Worm (Caenorhabditis elegans): ENCODE measurements around the gene C35D10.1.

The C35D10.1 gene

ce11 chrIII:4859039-4859438, 20.5 kb upstream of the C35D10.1 start, which contains the start of gene C35D10.6:
TSS of gene C35D10.6 (plus strand) at chrIII:4859339.
- TF ChIP-seq efl-1 (optimal IDR thresholded peaks at IDR 0.05) (no peak), efl-1 (GFP tag; optimal IDR thresholded peaks at IDR 0.05 in 1 of 2) (peak in 1 of 2 experiments; percentile 76), elt-2 (tag; optimal IDR thresholded peaks at IDR 0.05) (no peak)

- TF ChIP-seq mep-1 (tag; optimal IDR thresholded peaks at IDR 0.05) (no peak), dsc-1 (tag; optimal IDR thresholded peaks at IDR 0.05) (peak; percentile 7), sptf-1 (tag; optimal IDR thresholded peaks at IDR 0.05) (no peak), jun-1 (tag; optimal IDR thresholded peaks at IDR 0.05) (no peak), unc-86 (tag; optimal IDR thresholded peaks at IDR 0.05) (no peak), lin-13 (GFP tag; optimal IDR thresholded peaks at IDR 0.05) (no peak), ces-1 (GFP tag; optimal IDR thresholded peaks at IDR 0.05) (no peak), nhr-237 (tag; optimal IDR thresholded peaks at IDR 0.05) (no peak), Y116A8C.19 (tag; optimal IDR thresholded peaks at IDR 0.05; ENCODE audit: borderline replicate concordance) (no peak), fos-1 (tag; optimal IDR thresholded peaks at IDR 0.05) (no peak), snu-23 (GFP tag; optimal IDR thresholded peaks at IDR 0.05) (peak; percentile 4), nhr-28 (tag; optimal IDR thresholded peaks at IDR 0.05) (no peak), F16B12.6 (tag; optimal IDR thresholded peaks at IDR 0.05) (no peak), ceh-82 (tag; optimal IDR thresholded peaks at IDR 0.05) (no peak), C34B4.2 (tag; optimal IDR thresholded peaks at IDR 0.05) (no peak), xbp-1 (tag; optimal IDR thresholded peaks at IDR 0.05) (no peak), unc-98 (GFP tag; IDR thresholded peaks at IDR 0.05) (no peak), skn-1 (tag; optimal IDR thresholded peaks at IDR 0.05) (no peak), zag-1 (tag; optimal IDR thresholded peaks at IDR 0.05) (no peak), fkh-8 (tag; optimal IDR thresholded peaks at IDR 0.05) (no peak), irx-1 (tag; optimal IDR thresholded peaks at IDR 0.05) (peak; percentile 33), nhr-76 (tag; optimal IDR thresholded peaks at IDR 0.05) (no peak), swsn-7 (tag; optimal IDR thresholded peaks at IDR 0.05) (no peak), ztf-4 (tag; optimal IDR thresholded peaks at IDR 0.05) (no peak), ceh-90 (tag; optimal IDR thresholded peaks at IDR 0.05) (peak; percentile 81), aly-2 (tag; optimal IDR thresholded peaks at IDR 0.05) (no peak), nhr-77 (tag; optimal IDR thresholded peaks at IDR 0.05) (no peak), lin-14 (GFP tag; optimal IDR thresholded peaks at IDR 0.05) (no peak), nhr-85 (tag) (no peak), snpc-4 (tag; optimal IDR thresholded peaks at IDR 0.05) (no peak), nhr-20 (tag; optimal IDR thresholded peaks at IDR 0.05) (peak; percentile 12), elt-3 (tag; optimal IDR thresholded peaks at IDR 0.05) (no peak), C04F5.9 (tag; optimal IDR thresholded peaks at IDR 0.05) (no peak), lsy-2 (tag; optimal IDR thresholded peaks at IDR 0.05) (peak in 1 of 2 experiments; percentile 35), ztf-11 (tag; optimal IDR thresholded peaks at IDR 0.05) (peak in 1 of 2 experiments; percentile 39), egl-13 (tag; optimal IDR thresholded peaks at IDR 0.05) (no peak), hlh-17 (GFP tag; optimal IDR thresholded peaks at IDR 0.05; ENCODE audit: borderline replicate concordance) (no peak), lin-35 (GFP tag; optimal IDR thresholded peaks at IDR 0.05) (no peak), dpl-1 (GFP tag; optimal IDR thresholded peaks at IDR 0.05) (peak in 2 of 3 experiments; percentile 4 to 17), efl-1 (optimal IDR thresholded peaks at IDR 0.05) (no peak), efl-1 (GFP tag; optimal IDR thresholded peaks at IDR 0.05 in 1 of 2) (peak in 1 of 2 experiments; percentile 27), nhr-71 (tag; optimal IDR thresholded peaks at IDR 0.05) (peak; percentile 34), mef-2 (tag; optimal IDR thresholded peaks at IDR 0.05) (no peak), aha-1 (tag; optimal IDR thresholded peaks at IDR 0.05) (no peak), ceh-88 (GFP tag; IDR thresholded peaks at IDR 0.05) (no peak), nhr-90 (tag; optimal IDR thresholded peaks at IDR 0.05; ENCODE audit: poor library complexity) (peak; percentile 48), ets-5 (GFP tag; IDR thresholded peaks at IDR 0.05) (no peak), efl-3 (GFP tag; optimal IDR thresholded peaks at IDR 0.05) (no peak), tbx-2 (tag; optimal IDR thresholded peaks at IDR 0.05) (peak; percentile 20), ceh-8 (GFP tag; optimal IDR thresholded peaks at IDR 0.05) (no peak)
Observed at ce11 chrIII:4861744-4862401, 17.7 kb upstream of the C35D10.1 start, which contains the start of the genes C35D10.10 and C35D10.5. TSS of gene C35D10.10 (minus strand) at chrIII:4861794. TSS of gene C35D10.5 (plus strand) at chrIII:4862351.
